Worm (Caenorhabditis elegans): ENCODE data around the gene vps-32.1.
A peak's percentile ranks its signal among the peaks of the same experiment; 100 is the strongest.

- TF ChIP-seq pag-3 (tag; optimal IDR thresholded peaks at IDR 0.05; ENCODE audit: borderline replicate concordance) = no peak
- no peak for TF ChIP-seq dmd-4 (tag; optimal IDR thresholded peaks at IDR 0.05; ENCODE audit: borderline replicate concordance)
- peak; percentile 43 for TF ChIP-seq ama-1 (optimal IDR thresholded peaks at IDR 0.05)
- TF ChIP-seq tbx-7 (tag; optimal IDR thresholded peaks at IDR 0.05) = no peak
- TF ChIP-seq unc-55 (GFP tag; optimal IDR thresholded peaks at IDR 0.05) = no peak
Measured at ce11 chrII:6587264-6587870, 2.1 kb upstream of the vps-32.1 start, which contains the start of gene C56C10.7.

Data from whole organism, late embryonic.